Fruit fly (Drosophila melanogaster) whole organism, embryonic: Measurements from ENCODE around the gene br.

Experiments used
- Blimp-1 ChIP-seq: fragments of 200-800 bp; sonication (Bioruptor generic); optimal IDR thresholded peaks from 3 replicates; lab custom pipeline; 2018; ENCODE audit warnings: missing biosample characterization, missing genetic modification characterization, mild to moderate bottlenecking, moderate library complexity, missing genetic modification reagents
- CG10565 ChIP-seq: fragments of 200-800 bp; sonication (Bioruptor generic); optimal IDR thresholded peaks from 3 replicates; lab custom pipeline; 2016; ENCODE audit warnings: missing biosample characterization, mild to moderate bottlenecking, missing genetic modification characterization
- CG11093 ChIP-seq: fragments of 200-800 bp; sonication (Bioruptor generic); IDR thresholded peaks from 3 replicates; pipeline ENCODE4 v1.3.6; 2022; ENCODE audit warnings: missing biosample characterization, missing genetic modification characterization
- CG11560 ChIP-seq: fragments of 200-800 bp; sonication (Bioruptor generic); IDR thresholded peaks from 3 replicates; pipeline ENCODE4 v1.3.6; 2022; ENCODE audit warnings: missing biosample characterization, missing genetic modification characterization
- CG11696 ChIP-seq: fragments of 200-800 bp; sonication (Bioruptor generic); IDR thresholded peaks from 2 replicates; pipeline ENCODE4 v1.3.6; 2022; ENCODE audit warnings: missing biosample characterization, missing genetic modification characterization
- CG12236 ChIP-seq: fragments of 200-800 bp; sonication (Bioruptor generic); optimal IDR thresholded peaks from 2 replicates; lab custom pipeline; 2016; ENCODE audit warnings: missing biosample characterization, missing genetic modification characterization
- CG12769 ChIP-seq: fragments of 200-800 bp; sonication (Bioruptor generic); optimal IDR thresholded peaks from 2 replicates; lab custom pipeline; 2019; ENCODE audit warnings: missing biosample characterization, mild to moderate bottlenecking, missing genetic modification characterization, moderate library complexity
- CG12942 ChIP-seq: fragments of 200-800 bp; sonication (Bioruptor generic); optimal IDR thresholded peaks from 3 replicates; lab custom pipeline; 2016; ENCODE audit warnings: missing biosample characterization, missing genetic modification characterization
- CG13894 ChIP-seq: fragments of 200-800 bp; sonication (Bioruptor generic); optimal IDR thresholded peaks from 3 replicates; lab custom pipeline; 2018; ENCODE audit warnings: missing biosample characterization, mild to moderate bottlenecking, missing genetic modification characterization, moderate library complexity
- CG14860 ChIP-seq: fragments of 200-800 bp; sonication (Bioruptor generic); IDR thresholded peaks from 3 replicates; pipeline ENCODE4 v1.3.6; 2022; ENCODE audit warnings: missing biosample characterization, missing genetic modification characterization; ENCODE audit not compliant: partially characterized antibody
- CG15011 ChIP-seq: fragments of 200-800 bp; sonication (Bioruptor generic); optimal IDR thresholded peaks from 3 replicates; lab custom pipeline; 2018; ENCODE audit warnings: missing biosample characterization, mild to moderate bottlenecking, missing genetic modification characterization
- CG15073 ChIP-seq: fragments of 200-800 bp; sonication (Bioruptor generic); optimal IDR thresholded peaks from 2 replicates; lab custom pipeline; 2016; ENCODE audit warnings: missing biosample characterization, missing genetic modification characterization
- CG1529 ChIP-seq: fragments of 200-800 bp; sonication (Bioruptor generic); optimal IDR thresholded peaks from 3 replicates; lab custom pipeline; 2018; ENCODE audit warnings: missing biosample characterization, missing genetic modification characterization
- CG17568 ChIP-seq: fragments of 200-800 bp; sonication (Bioruptor generic); optimal IDR thresholded peaks from 2 replicates; lab custom pipeline; 2018; ENCODE audit warnings: missing biosample characterization, mild to moderate bottlenecking, missing genetic modification characterization, moderate library complexity
- CG17912 ChIP-seq: fragments of 200-800 bp; sonication (Bioruptor generic); optimal IDR thresholded peaks from 2 replicates; lab custom pipeline; 2018; ENCODE audit warnings: missing biosample characterization, mild to moderate bottlenecking, missing genetic modification characterization
- CG18619 ChIP-seq: fragments of 200-800 bp; sonication (Bioruptor generic); optimal IDR thresholded peaks from 3 replicates; lab custom pipeline; 2017; ENCODE audit warnings: missing biosample characterization, mild to moderate bottlenecking, missing genetic modification characterization
- CG3847 ChIP-seq: fragments of 200-800 bp; sonication (Bioruptor generic); IDR thresholded peaks from 2 replicates; pipeline ENCODE4 v1.3.6; 2022; ENCODE audit warnings: missing biosample characterization, missing genetic modification characterization
- CG42726 ChIP-seq: fragments of 200-800 bp; sonication (Bioruptor generic); IDR thresholded peaks from 2 replicates; pipeline ENCODE4 v1.3.6; 2022; ENCODE audit warnings: missing biosample characterization, missing genetic modification characterization; ENCODE audit not compliant: partially characterized antibody
- CG4360 ChIP-seq: fragments of 200-800 bp; sonication (Bioruptor generic); IDR thresholded peaks from 2 replicates; pipeline ENCODE4 v1.3.6; 2022; ENCODE audit warnings: missing biosample characterization, missing genetic modification characterization
- CG4820 ChIP-seq: fragments of 200-800 bp; sonication (Bioruptor generic); optimal IDR thresholded peaks from 3 replicates; lab custom pipeline; 2016; ENCODE audit warnings: missing biosample characterization, missing genetic modification characterization
- CG6254 ChIP-seq: fragments of 200-800 bp; sonication (Bioruptor generic); optimal IDR thresholded peaks from 3 replicates; lab custom pipeline; 2017; ENCODE audit warnings: mild to moderate bottlenecking, missing biosample characterization, missing genetic modification reagents, missing genetic modification characterization
- CG7271 ChIP-seq: fragments of 200-800 bp; sonication (Bioruptor generic); optimal IDR thresholded peaks from 2 replicates; lab custom pipeline; 2018; ENCODE audit warnings: missing biosample characterization, mild to moderate bottlenecking, missing genetic modification characterization, moderate library complexity
- CG7556 ChIP-seq: fragments of 200-800 bp; sonication (Bioruptor generic); optimal IDR thresholded peaks from 2 replicates; lab custom pipeline; 2017; ENCODE audit warnings: missing biosample characterization, mild to moderate bottlenecking, missing genetic modification characterization
- CG7987 ChIP-seq: fragments of 200-800 bp; sonication (Bioruptor generic); optimal IDR thresholded peaks from 2 replicates; lab custom pipeline; 2018; ENCODE audit warnings: missing biosample characterization, mild to moderate bottlenecking, missing genetic modification characterization, moderate library complexity
- CG8765 ChIP-seq: fragments of 200-800 bp; sonication (Bioruptor generic); IDR thresholded peaks from 2 replicates; pipeline ENCODE4 v1.3.6; 2022; ENCODE audit warnings: missing biosample characterization, missing genetic modification characterization
- Dek ChIP-seq: fragments of 200-800 bp; sonication (Bioruptor generic); optimal IDR thresholded peaks from 3 replicates; lab custom pipeline; 2019; ENCODE audit warnings: missing biosample characterization, mild to moderate bottlenecking, missing genetic modification characterization, moderate library complexity
- Doc3 ChIP-seq: fragments of 200-800 bp; sonication (Bioruptor generic); IDR thresholded peaks from 3 replicates; pipeline ENCODE4 v1.3.6; 2022; ENCODE audit warnings: missing biosample characterization, missing genetic modification characterization; ENCODE audit not compliant: partially characterized antibody
- E2f2 ChIP-seq: fragments of 200-800 bp; sonication (Bioruptor generic); IDR thresholded peaks from 2 replicates; pipeline ENCODE4 v1.3.6; 2022; ENCODE audit warnings: missing biosample characterization, missing genetic modification characterization
- Ets97D ChIP-seq: fragments of 200-800 bp; sonication (Bioruptor generic); optimal IDR thresholded peaks from 3 replicates; lab custom pipeline; 2016; ENCODE audit warnings: missing biosample characterization, missing genetic modification characterization
- Hr39 ChIP-seq: fragments of >200 bp; optimal IDR thresholded peaks from 2 replicates; lab custom pipeline; 2017
- MTF-1 ChIP-seq: fragments of 200-800 bp; sonication (Bioruptor generic); optimal IDR thresholded peaks from 2 replicates; lab custom pipeline; 2018; ENCODE audit warnings: missing biosample characterization, mild to moderate bottlenecking, missing genetic modification characterization, borderline replicate concordance
- Spps ChIP-seq: fragments of 200-800 bp; sonication (Bioruptor generic); optimal IDR thresholded peaks from 2 replicates; lab custom pipeline; 2018; ENCODE audit warnings: missing biosample characterization, mild to moderate bottlenecking, missing genetic modification characterization
- YL-1 ChIP-seq: fragments of 200-800 bp; sonication (Bioruptor generic); optimal IDR thresholded peaks from 3 replicates; lab custom pipeline; 2017; ENCODE audit warnings: missing biosample characterization, mild to moderate bottlenecking, missing genetic modification characterization
- bab2 ChIP-seq: fragments of 200-800 bp; sonication (Bioruptor generic); optimal IDR thresholded peaks from 2 replicates; lab custom pipeline; 2016; ENCODE audit warnings: missing biosample characterization, missing genetic modification characterization
- cas ChIP-seq: fragments of 200-800 bp; sonication (Bioruptor generic); IDR thresholded peaks from 2 replicates; pipeline ENCODE4 v1.3.6; 2022; ENCODE audit warnings: missing biosample characterization, missing genetic modification characterization
- dysf ChIP-seq: fragments of 200-800 bp; sonication (Bioruptor generic); IDR thresholded peaks from 3 replicates; pipeline ENCODE4 v1.3.6; 2022; ENCODE audit warnings: missing biosample characterization, missing genetic modification characterization
- emc ChIP-seq: fragments of 200-800 bp; sonication (Bioruptor generic); optimal IDR thresholded peaks from 2 replicates; lab custom pipeline; 2016; ENCODE audit warnings: missing biosample characterization, missing genetic modification characterization
- fd102C ChIP-seq: fragments of 200-800 bp; sonication (Bioruptor generic); optimal IDR thresholded peaks from 2 replicates; lab custom pipeline; 2018; ENCODE audit warnings: missing biosample characterization, mild to moderate bottlenecking, missing genetic modification characterization, moderate library complexity
- fru ChIP-seq: fragments of >200 bp; optimal IDR thresholded peaks from 2 replicates; lab custom pipeline; 2017
- hb ChIP-seq: fragments of 200-800 bp; sonication (Bioruptor generic); IDR thresholded peaks from 3 replicates; pipeline ENCODE4 v1.3.6; 2022; ENCODE audit warnings: missing biosample characterization, missing genetic modification characterization; ENCODE audit not compliant: partially characterized antibody
- hkb ChIP-seq, 2 experiments: fragments of 200-800 bp in 1 of 2; fragments of >200 bp in 1 of 2; sonication (Bioruptor generic) in 1 of 2; IDR thresholded peaks in 1 of 2; optimal IDR thresholded peaks in 1 of 2; 2 replicates each; pipeline versions ENCODE4 v1.3.6 to Lab custom; 2017 to 2022; ENCODE audit warnings: missing biosample characterization in 1 of 2, missing genetic modification characterization in 1 of 2
- ind ChIP-seq: fragments of 200-800 bp; sonication (Bioruptor generic); optimal IDR thresholded peaks from 3 replicates; lab custom pipeline; 2016; ENCODE audit warnings: missing biosample characterization, missing genetic modification characterization
- mam ChIP-seq: fragments of 200-800 bp; sonication (Bioruptor generic); optimal IDR thresholded peaks from 3 replicates; lab custom pipeline; 2016; ENCODE audit warnings: missing biosample characterization, missing genetic modification characterization
- mld ChIP-seq: fragments of 200-800 bp; sonication (Bioruptor generic); IDR thresholded peaks from 3 replicates; pipeline ENCODE4 v1.3.6; 2022; ENCODE audit warnings: missing biosample characterization, missing genetic modification characterization; ENCODE audit not compliant: partially characterized antibody
- otp ChIP-seq: fragments of 200-800 bp; sonication (Bioruptor generic); IDR thresholded peaks from 3 replicates; pipeline ENCODE4, ENCODE4 v1.3.6; 2022; ENCODE audit warnings: missing biosample characterization, missing genetic modification characterization
- pho ChIP-seq: fragments of 200-800 bp; sonication (Bioruptor generic); optimal IDR thresholded peaks from 2 replicates; lab custom pipeline; 2016; ENCODE audit warnings: missing biosample characterization, missing genetic modification characterization
- sna ChIP-seq: fragments of 200-800 bp; sonication (Bioruptor generic); IDR thresholded peaks from 2 replicates; pipeline ENCODE4 v1.3.6; 2022; ENCODE audit warnings: missing biosample characterization, missing genetic modification characterization; ENCODE audit not compliant: partially characterized antibody
- trem ChIP-seq: fragments of 200-800 bp; optimal IDR thresholded peaks from 3 replicates; lab custom pipeline; 2019; ENCODE audit warnings: missing biosample characterization, mild to moderate bottlenecking, missing genetic modification characterization, moderate library complexity

br gene

dm6 chrX:1692553-1692952, 117.6 kb downstream of the br start, which contains the start of gene CG32809 (continued):
- TF ChIP-seq CG18619, result no peak
- TF ChIP-seq bab2 (GFP tag; lab: Kevin White, UChicago), result no peak
- no peak for TF ChIP-seq otp
- no peak for TF ChIP-seq pho (GFP tag; lab: Kevin White, UChicago)
- TF ChIP-seq fd102C (GFP tag; lab: Kevin White, UChicago), result no peak
- peak; percentile 8 for TF ChIP-seq Ets97D (GFP tag; lab: Kevin White, UChicago)
- TF ChIP-seq CG1529 (GFP tag; lab: Kevin White, UChicago), result no peak
- no peak for TF ChIP-seq Blimp-1 (GFP tag; lab: Kevin White, UChicago)
- no peak for TF ChIP-seq CG15011 (GFP tag; lab: Kevin White, UChicago)
- TF ChIP-seq CG7987 (GFP tag; lab: Kevin White, UChicago), result no peak
- no peak for TF ChIP-seq CG12236
- no peak for TF ChIP-seq fru (lab: Kevin White, UChicago)

- TF ChIP-seq YL-1 (GFP tag; lab: Kevin White, UChicago) (peak; percentile 54), hkb (optimal IDR thresholded peaks at IDR 0.05; lab: Kevin White, UChicago) (peak; percentile 1), hkb (GFP tag; IDR thresholded peaks at IDR 0.05; lab: Robert Waterston, UW) (no peak), E2f2 (peak; percentile 95), CG4820 (GFP tag; lab: Kevin White, UChicago) (no peak), CG12769 (tag; lab: Kevin White, UChicago) (no peak), ind (no peak), Dek (peak; percentile 9), MTF-1 (GFP tag; lab: Kevin White, UChicago) (no peak), CG11696 (no peak), CG17568 (GFP tag; lab: Kevin White, UChicago) (no peak), CG6254 (GFP tag; lab: Kevin White, UChicago) (no peak), fd102C (GFP tag; lab: Kevin White, UChicago) (no peak), CG17912 (GFP tag; lab: Kevin White, UChicago) (no peak), Doc3 (GFP tag; lab: Robert Waterston, UW) (peak; percentile 79), CG3847 (GFP tag; lab: Robert Waterston, UW) (no peak), CG7556 (no peak), CG4360 (no peak), mld (GFP tag; lab: Robert Waterston, UW) (peak; percentile 95), CG14860 (GFP tag; lab: Robert Waterston, UW) (peak; percentile 91), sna (GFP tag; lab: Robert Waterston, UW) (peak; percentile 88), CG13894 (tag; lab: Kevin White, UChicago) (no peak), Hr39 (no peak), mam (GFP tag; lab: Kevin White, UChicago) (no peak), Spps (tag; lab: Kevin White, UChicago) (no peak), CG12942 (no peak), CG8765 (no peak), cas (GFP tag; lab: Robert Waterston, UW) (no peak), CG11093 (GFP tag; lab: Robert Waterston, UW) (no peak), CG10565 (no peak), CG15073 (GFP tag; lab: Kevin White, UChicago) (no peak), hb (peak; percentile 92), CG42726 (GFP tag; lab: Robert Waterston, UW) (peak; percentile 78), trem (tag; lab: Kevin White, UChicago) (peak; percentile 51), CG7271 (tag; lab: Kevin White, UChicago) (no peak), dysf (GFP tag; lab: Robert Waterston, UW) (no peak), emc (GFP tag; lab: Kevin White, UChicago) (no peak), CG11560 (tag; lab: Robert Waterston, UW) (peak; percentile 68; the same call in 2 of the 3 replicates)
Measured at dm6 chrX:1695529-1696410, 120.8 kb downstream of the br start, which contains the start of gene a6. Gene a6 (minus strand): TSS chrX:1695889.
